Fruit fly (Drosophila melanogaster) Kc167 (cell line): Measurements from ENCODE around the gene Acp95EF.

Source experiments
- Myc ChIP-seq: fragments of >200 bp; optimal IDR thresholded peaks from 2 replicates; lab custom pipeline; 2017; ENCODE audit warnings: missing external identifiers
- h ChIP-seq: fragments of >200 bp; optimal IDR thresholded peaks from 3 replicates; lab custom pipeline; 2018; ENCODE audit warnings: missing external identifiers
- psq ChIP-seq: fragments of >200 bp; optimal IDR thresholded peaks from 2 replicates; lab custom pipeline; 2017; ENCODE audit warnings: missing external identifiers

dm6 chr3R:24231206-24231502, 2.4 kb downstream of the Acp95EF start:
- peak; percentile 62 for TF ChIP-seq psq
- no peak for TF ChIP-seq h (lab: Kevin White, UChicago)
- no peak for TF ChIP-seq Myc (lab: Kevin White, UChicago)
